Fruit fly (Drosophila melanogaster) whole organism, embryonic: ENCODE results near the gene SoYb.

Source experiments
- CG11093 ChIP-seq: fragments of 200-800 bp; sonication (Bioruptor generic); IDR thresholded peaks from 3 replicates; pipeline ENCODE4 v1.3.6; 2022; ENCODE audit warnings: missing biosample characterization, missing genetic modification characterization
- CG1233 ChIP-seq: fragments of 200-800 bp; sonication (Bioruptor generic); optimal IDR thresholded peaks from 4 replicates; lab custom pipeline; 2018; ENCODE audit warnings: missing biosample characterization, mild to moderate bottlenecking, missing genetic modification characterization
- CG12942 ChIP-seq: fragments of 200-800 bp; sonication (Bioruptor generic); optimal IDR thresholded peaks from 3 replicates; lab custom pipeline; 2016; ENCODE audit warnings: missing biosample characterization, missing genetic modification characterization
- CG14050 ChIP-seq: fragments of 200-800 bp; sonication (Bioruptor generic); IDR thresholded peaks from 3 replicates; pipeline ENCODE4 v1.3.6; 2022; ENCODE audit warnings: missing biosample characterization, missing genetic modification characterization
- CG14710 ChIP-seq: fragments of 200-800 bp; sonication (Bioruptor generic); optimal IDR thresholded peaks from 3 replicates; lab custom pipeline; 2019; ENCODE audit warnings: missing biosample characterization, mild to moderate bottlenecking, missing genetic modification characterization, moderate library complexity
- CG15601 ChIP-seq: fragments of 200-800 bp; sonication (Bioruptor generic); optimal IDR thresholded peaks from 3 replicates; lab custom pipeline; 2019; ENCODE audit warnings: missing biosample characterization, mild to moderate bottlenecking, missing genetic modification characterization, moderate library complexity
- CG16815 ChIP-seq: fragments of 200-800 bp; sonication (Bioruptor generic); optimal IDR thresholded peaks from 3 replicates; lab custom pipeline; 2017; ENCODE audit warnings: missing biosample characterization, mild to moderate bottlenecking, missing genetic modification characterization
- CG17385 ChIP-seq: fragments of 200-800 bp; sonication (Bioruptor generic); optimal IDR thresholded peaks from 3 replicates; lab custom pipeline; 2018; ENCODE audit warnings: missing biosample characterization, mild to moderate bottlenecking, missing genetic modification characterization
- CG2678 ChIP-seq: fragments of 200-800 bp; sonication (Bioruptor generic); optimal IDR thresholded peaks from 3 replicates; lab custom pipeline; 2019; ENCODE audit warnings: missing biosample characterization, mild to moderate bottlenecking, missing genetic modification characterization, moderate library complexity
- CG30403 ChIP-seq: fragments of 200-800 bp; sonication (Bioruptor generic); optimal IDR thresholded peaks from 3 replicates; lab custom pipeline; 2016; ENCODE audit warnings: missing biosample characterization, missing genetic modification characterization
- CG30431 ChIP-seq: fragments of 200-800 bp; sonication (Bioruptor generic); optimal IDR thresholded peaks from 2 replicates; lab custom pipeline; 2017; ENCODE audit warnings: missing biosample characterization, missing genetic modification characterization
- CG3065 ChIP-seq: fragments of 200-800 bp; sonication (Bioruptor generic); optimal IDR thresholded peaks from 2 replicates; lab custom pipeline; 2016; ENCODE audit warnings: missing biosample characterization, missing genetic modification characterization
- CG3407 ChIP-seq: fragments of 200-800 bp; sonication (Bioruptor generic); optimal IDR thresholded peaks from 2 replicates; lab custom pipeline; 2018; ENCODE audit warnings: missing biosample characterization, mild to moderate bottlenecking, missing genetic modification characterization
- CG3847 ChIP-seq: fragments of 200-800 bp; sonication (Bioruptor generic); IDR thresholded peaks from 2 replicates; pipeline ENCODE4 v1.3.6; 2022; ENCODE audit warnings: missing biosample characterization, missing genetic modification characterization
- CG4820 ChIP-seq: fragments of 200-800 bp; sonication (Bioruptor generic); optimal IDR thresholded peaks from 3 replicates; lab custom pipeline; 2016; ENCODE audit warnings: missing biosample characterization, missing genetic modification characterization
- CrebB ChIP-seq: fragments of 200-800 bp; sonication (Bioruptor generic); optimal IDR thresholded peaks from 3 replicates; lab custom pipeline; 2018; ENCODE audit warnings: missing biosample characterization, mild to moderate bottlenecking, missing genetic modification characterization
- Gug ChIP-seq: fragments of 200-800 bp; sonication (Bioruptor generic); IDR thresholded peaks from 4 replicates; pipeline ENCODE4 v1.3.6; 2022; ENCODE audit warnings: missing biosample characterization, missing genetic modification characterization
- Hsf ChIP-seq: fragments of 200-800 bp; sonication (Bioruptor generic); optimal IDR thresholded peaks from 3 replicates; lab custom pipeline; 2016; ENCODE audit warnings: missing biosample characterization, missing genetic modification characterization
- Rfx ChIP-seq: fragments of 200-800 bp; sonication (Bioruptor generic); IDR thresholded peaks from 2 replicates; pipeline ENCODE4 v1.3.6; 2022; ENCODE audit warnings: missing biosample characterization, missing genetic modification characterization
- Spps ChIP-seq: fragments of 200-800 bp; sonication (Bioruptor generic); optimal IDR thresholded peaks from 2 replicates; lab custom pipeline; 2018; ENCODE audit warnings: missing biosample characterization, mild to moderate bottlenecking, missing genetic modification characterization
- Sry-β ChIP-seq: fragments of 200-800 bp; sonication (Bioruptor generic); optimal IDR thresholded peaks from 2 replicates; lab custom pipeline; 2018; ENCODE audit warnings: missing biosample characterization, mild to moderate bottlenecking, missing genetic modification characterization, moderate library complexity
- Ssrp ChIP-seq: fragments of 200-800 bp; sonication (Bioruptor generic); optimal IDR thresholded peaks from 2 replicates; lab custom pipeline; 2018; ENCODE audit warnings: missing biosample characterization, mild to moderate bottlenecking, missing genetic modification characterization, moderate library complexity
- Trl ChIP-seq, 3 experiments: fragments of >200 bp in 2 of 3; fragments of 200-800 bp in 1 of 3; sonication (Bioruptor generic) in 1 of 3; optimal IDR thresholded peaks; 2 replicates in 1 of 3; 3 replicates in 2 of 3; lab custom pipeline; 2016 to 2017; ENCODE audit warnings: missing biosample characterization in 1 of 3, missing genetic modification characterization in 1 of 3
- ase ChIP-seq: fragments of 200-800 bp; sonication (Bioruptor generic); IDR thresholded peaks from 3 replicates; pipeline ENCODE4 v1.3.6; 2022; ENCODE audit warnings: missing biosample characterization, missing genetic modification characterization
- ato ChIP-seq: fragments of 200-800 bp; sonication (Bioruptor generic); IDR thresholded peaks from 2 replicates; pipeline ENCODE4 v1.3.6; 2022; ENCODE audit warnings: missing biosample characterization, missing genetic modification characterization; ENCODE audit not compliant: partially characterized antibody
- az2 ChIP-seq: fragments of 200-800 bp; sonication (Bioruptor generic); optimal IDR thresholded peaks from 3 replicates; lab custom pipeline; 2016; ENCODE audit warnings: missing biosample characterization, missing genetic modification characterization
- bcd ChIP-seq: fragments of 200-800 bp; sonication (Bioruptor generic); optimal IDR thresholded peaks from 2 replicates; lab custom pipeline; 2017; ENCODE audit warnings: missing biosample characterization, mild to moderate bottlenecking, missing genetic modification characterization
- caup ChIP-seq: fragments of 200-800 bp; sonication (Bioruptor generic); optimal IDR thresholded peaks from 3 replicates; lab custom pipeline; 2017; ENCODE audit warnings: missing biosample characterization, mild to moderate bottlenecking, missing genetic modification characterization, moderate library complexity; ENCODE audit not compliant: severe bottlenecking
- chif ChIP-seq, 2 experiments: fragments of 200-800 bp; sonication (Bioruptor generic); optimal IDR thresholded peaks; 3 replicates each; lab custom pipeline; 2016; ENCODE audit warnings: missing biosample characterization in 2 of 2, missing genetic modification characterization in 2 of 2
- ci ChIP-seq: fragments of 200-800 bp; sonication (Bioruptor generic); IDR thresholded peaks from 3 replicates; pipeline ENCODE4 v1.3.6; 2022; ENCODE audit warnings: missing biosample characterization, missing genetic modification characterization
- dati ChIP-seq: fragments of 200-800 bp; sonication (Bioruptor generic); IDR thresholded peaks from 2 replicates; pipeline ENCODE4 v1.3.6; 2022; ENCODE audit warnings: missing biosample characterization, missing genetic modification characterization
- disco-r ChIP-seq: fragments of 200-800 bp; sonication (Bioruptor generic); optimal IDR thresholded peaks from 2 replicates; lab custom pipeline; 2016; ENCODE audit warnings: missing biosample characterization, missing genetic modification characterization
- dysf ChIP-seq: fragments of 200-800 bp; sonication (Bioruptor generic); IDR thresholded peaks from 3 replicates; pipeline ENCODE4 v1.3.6; 2022; ENCODE audit warnings: missing biosample characterization, missing genetic modification characterization
- fd64A ChIP-seq: fragments of 200-800 bp; sonication (Bioruptor generic); optimal IDR thresholded peaks from 3 replicates; lab custom pipeline; 2018; ENCODE audit warnings: missing biosample characterization, mild to moderate bottlenecking, missing genetic modification characterization
- fd96Cb ChIP-seq: fragments of 200-800 bp; sonication (Bioruptor generic); optimal IDR thresholded peaks from 2 replicates; lab custom pipeline; 2018; ENCODE audit warnings: missing biosample characterization, mild to moderate bottlenecking, missing genetic modification characterization, moderate library complexity
- gce ChIP-seq: fragments of 200-800 bp; sonication (Bioruptor generic); IDR thresholded peaks from 3 replicates; pipeline ENCODE4 v1.3.6; 2022; ENCODE audit warnings: missing biosample characterization, missing genetic modification characterization
- h ChIP-seq: fragments of >200 bp; optimal IDR thresholded peaks from 2 replicates; lab custom pipeline; 2017
- hb ChIP-seq: fragments of 200-800 bp; sonication (Bioruptor generic); IDR thresholded peaks from 3 replicates; pipeline ENCODE4 v1.3.6; 2022; ENCODE audit warnings: missing biosample characterization, missing genetic modification characterization; ENCODE audit not compliant: partially characterized antibody
- jumu ChIP-seq: fragments of 200-800 bp; sonication (Bioruptor generic); optimal IDR thresholded peaks from 3 replicates; lab custom pipeline; 2016; ENCODE audit warnings: missing biosample characterization, missing genetic modification characterization
- p53 ChIP-seq: fragments of 200-800 bp; sonication (Bioruptor generic); optimal IDR thresholded peaks from 2 replicates; lab custom pipeline; 2016; ENCODE audit warnings: missing biosample characterization, missing genetic modification characterization
- peb ChIP-seq: fragments of 200-800 bp; sonication (Bioruptor generic); IDR thresholded peaks from 2 replicates; pipeline ENCODE4 v1.3.6; 2022; ENCODE audit warnings: missing biosample characterization, missing genetic modification characterization
- pho ChIP-seq: fragments of 200-800 bp; sonication (Bioruptor generic); optimal IDR thresholded peaks from 2 replicates; lab custom pipeline; 2016; ENCODE audit warnings: missing biosample characterization, missing genetic modification characterization
- prd ChIP-seq, 3 experiments: fragments of >200 bp in 2 of 3; fragments of 200-800 bp in 1 of 3; sonication (Bioruptor generic) in 1 of 3; optimal IDR thresholded peaks in 2 of 3; IDR thresholded peaks in 1 of 3; 2 replicates in 2 of 3; 3 replicates in 1 of 3; pipeline versions ENCODE4 v1.3.6 to Lab custom; 2017 to 2022; ENCODE audit warnings: missing biosample characterization in 1 of 3, missing genetic modification characterization in 1 of 3
- seq ChIP-seq: fragments of 200-800 bp; sonication (Bioruptor generic); IDR thresholded peaks from 2 replicates; pipeline ENCODE4 v1.3.6; 2022; ENCODE audit warnings: missing biosample characterization, missing genetic modification characterization
- shn ChIP-seq: fragments of 200-800 bp; sonication (Bioruptor generic); optimal IDR thresholded peaks from 3 replicates; lab custom pipeline; 2016; ENCODE audit warnings: missing biosample characterization, missing genetic modification characterization
- tgo ChIP-seq: fragments of 200-800 bp; sonication (Bioruptor generic); IDR thresholded peaks from 3 replicates; pipeline ENCODE4 v1.3.6; 2022; ENCODE audit warnings: missing biosample characterization, missing genetic modification characterization
- vfl ChIP-seq: fragments of 200-800 bp; sonication (Bioruptor generic); optimal IDR thresholded peaks from 2 replicates; lab custom pipeline; 2016; ENCODE audit warnings: missing biosample characterization, missing genetic modification characterization
- wek ChIP-seq: fragments of 200-800 bp; sonication (Bioruptor generic); optimal IDR thresholded peaks from 3 replicates; lab custom pipeline; 2018; ENCODE audit warnings: missing biosample characterization, mild to moderate bottlenecking, missing genetic modification characterization, moderate library complexity

Gene SoYb

DNA sequence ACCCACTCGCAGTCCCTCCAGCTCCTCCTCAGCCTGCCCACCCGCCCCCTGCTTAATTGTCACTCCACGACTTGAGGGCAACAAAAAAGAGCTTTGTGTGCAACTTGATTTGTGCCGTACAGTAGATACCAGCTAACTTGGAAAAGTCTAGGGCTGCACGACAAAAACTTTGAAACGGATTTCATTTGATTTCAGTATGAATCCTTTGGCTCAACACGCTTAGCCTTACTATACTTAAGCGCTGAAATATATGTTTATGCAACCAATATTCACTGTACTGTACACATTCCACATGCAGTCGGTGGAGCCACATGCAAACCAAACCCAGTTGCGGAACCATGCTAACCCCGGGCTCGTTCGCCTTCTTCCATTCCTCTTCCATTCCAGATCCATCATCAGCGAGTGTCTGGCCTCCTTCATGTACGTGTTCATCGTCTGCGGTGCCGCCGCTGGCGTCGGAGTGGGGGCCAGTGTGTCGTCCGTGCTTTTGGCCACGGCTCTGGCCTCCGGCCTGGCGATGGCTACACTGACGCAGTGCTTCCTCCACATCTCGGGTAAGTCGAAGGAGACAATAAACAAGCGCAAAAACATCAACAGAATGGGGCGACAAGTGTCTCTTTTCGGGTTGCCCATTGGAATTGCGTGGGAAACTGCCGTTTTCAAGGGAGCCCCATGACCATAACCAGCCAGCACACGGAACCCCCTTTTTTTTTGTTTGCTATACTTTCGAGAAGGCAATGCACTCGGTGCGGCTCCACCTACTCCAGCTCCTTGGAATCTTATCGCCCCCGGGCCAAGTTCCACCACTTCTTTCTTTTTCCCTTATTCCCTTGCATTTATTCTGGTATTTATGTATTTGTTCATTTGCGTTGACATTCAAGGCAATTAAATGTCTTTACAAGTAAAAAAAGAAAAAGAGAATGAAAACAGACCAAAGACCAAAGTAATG, 15.9 kb downstream of the SoYb start (continued):
- TF ChIP-seq dysf: peak; percentile 55; the same call in 2 of the 3 replicates
- TF ChIP-seq ase (GFP tag; lab: Robert Waterston, UW): peak; percentile 76; the same call in 1 of the 3 replicates
- TF ChIP-seq p53 (GFP tag; lab: Kevin White, UChicago): no peak
- TF ChIP-seq Trl (optimal IDR thresholded peaks at IDR 0.05; lab: Kevin White, UChicago): no peak
- peak; percentile 11 for TF ChIP-seq Trl (GFP tag; optimal IDR thresholded peaks at IDR 0.05; lab: Kevin White, UChicago)
- TF ChIP-seq Spps (tag; lab: Kevin White, UChicago): peak; percentile 50
- TF ChIP-seq fd64A (GFP tag; lab: Kevin White, UChicago): peak; percentile 39
- TF ChIP-seq Hsf (GFP tag; lab: Kevin White, UChicago): peak; percentile 4
- TF ChIP-seq CG11093 (GFP tag; lab: Robert Waterston, UW): peak; percentile 70
- peak; percentile 11 for TF ChIP-seq CG30431
- peak; percentile 45; the same call in 1 of the 2 replicates for TF ChIP-seq Rfx (GFP tag; lab: Robert Waterston, UW)
- TF ChIP-seq peb: peak; percentile 60
- peak; percentile 30; the same call in 1 of the 3 replicates for TF ChIP-seq CG14050 (GFP tag; lab: Robert Waterston, UW)
- no peak for TF ChIP-seq vfl (GFP tag; lab: Kevin White, UChicago)
- TF ChIP-seq bcd (GFP tag; lab: Kevin White, UChicago): peak; percentile 47
- no peak for TF ChIP-seq Sry-β (GFP tag; lab: Kevin White, UChicago)
- TF ChIP-seq h (lab: Kevin White, UChicago): no peak
- no peak for TF ChIP-seq wek (GFP tag; lab: Kevin White, UChicago)
- TF ChIP-seq fd96Cb (tag; lab: Kevin White, UChicago): peak; percentile 72
- no peak for TF ChIP-seq ato
- TF ChIP-seq CG3407 (GFP tag; lab: Kevin White, UChicago): peak; percentile 1
- TF ChIP-seq CG15601: peak; percentile 18
- TF ChIP-seq CG3065 (GFP tag; lab: Kevin White, UChicago): no peak
- TF ChIP-seq seq: no peak
- no peak for TF ChIP-seq prd (optimal IDR thresholded peaks at IDR 0.05; lab: Kevin White, UChicago)
- peak; percentile 72; the same call in 2 of the 3 replicates for TF ChIP-seq prd (GFP tag; IDR thresholded peaks at IDR 0.05; lab: Robert Waterston, UW)
- TF ChIP-seq ci (GFP tag; lab: Robert Waterston, UW): peak; percentile 79
- TF ChIP-seq dati (GFP tag; lab: Robert Waterston, UW): 0 out of 2 replicates have a peak, but pooled peaks have one; percentile 30
- no peak for TF ChIP-seq CrebB
- peak; percentile 1 for TF ChIP-seq CG12942 (GFP tag; lab: Kevin White, UChicago)
- peak; percentile 11 to 31 for TF ChIP-seq chif (GFP tag; optimal IDR thresholded peaks at IDR 0.05; lab: Kevin White, UChicago)
- peak; percentile 6 for TF ChIP-seq CG1233 (GFP tag; lab: Kevin White, UChicago)
- peak; percentile 6 for TF ChIP-seq shn (GFP tag; lab: Kevin White, UChicago)
- TF ChIP-seq CG2678 (tag; lab: Kevin White, UChicago): no peak
- TF ChIP-seq pho (GFP tag; lab: Kevin White, UChicago): no peak
- no peak for TF ChIP-seq hb
- no peak for TF ChIP-seq CG16815 (GFP tag; lab: Kevin White, UChicago)
- TF ChIP-seq jumu (GFP tag; lab: Kevin White, UChicago): no peak
- TF ChIP-seq caup: no peak
- TF ChIP-seq CG14710: peak; percentile 47
- no peak for TF ChIP-seq disco-r
- peak; percentile 61; the same call in 3 of the 4 replicates for TF ChIP-seq Gug
- peak; percentile 77; the same call in 2 of the 3 replicates for TF ChIP-seq gce (GFP tag; lab: Robert Waterston, UW)
- peak; percentile 32; the same call in 1 of the 2 replicates for TF ChIP-seq CG3847 (GFP tag; lab: Robert Waterston, UW)
- peak; percentile 50 for TF ChIP-seq tgo (GFP tag; lab: Robert Waterston, UW)
- peak; percentile 34 for TF ChIP-seq az2
- peak; percentile 8 for TF ChIP-seq CG30403 (GFP tag; lab: Kevin White, UChicago)
- TF ChIP-seq CG17385 (GFP tag; lab: Kevin White, UChicago): peak; percentile 28
- TF ChIP-seq Ssrp (tag; lab: Kevin White, UChicago): peak; percentile 59
- TF ChIP-seq CG4820 (GFP tag; lab: Kevin White, UChicago): peak; percentile 60
